Fruit fly (Drosophila melanogaster) whole organism, embryonic: Measurements from ENCODE around the gene CG11970.

Source experiments
- Abd-B ChIP-seq: fragments of 200-800 bp; sonication (Bioruptor generic); optimal IDR thresholded peaks from 2 replicates; lab custom pipeline; 2018; ENCODE audit warnings: missing biosample characterization, mild to moderate bottlenecking, missing genetic modification characterization, moderate library complexity
- C15 ChIP-seq: fragments of 200-800 bp; sonication (Bioruptor generic); IDR thresholded peaks from 3 replicates; pipeline ENCODE4 v1.3.6; 2022; ENCODE audit warnings: missing biosample characterization, missing genetic modification characterization
- CG10267 ChIP-seq: fragments of 200-800 bp; sonication (Bioruptor generic); optimal IDR thresholded peaks from 2 replicates; lab custom pipeline; 2018; ENCODE audit warnings: missing biosample characterization, mild to moderate bottlenecking, missing genetic modification characterization, moderate library complexity
- CG12104 ChIP-seq: fragments of 200-800 bp; sonication (Bioruptor generic); optimal IDR thresholded peaks from 3 replicates; lab custom pipeline; 2016; ENCODE audit warnings: missing biosample characterization, missing genetic modification characterization
- CG12769 ChIP-seq: fragments of 200-800 bp; sonication (Bioruptor generic); optimal IDR thresholded peaks from 2 replicates; lab custom pipeline; 2019; ENCODE audit warnings: missing biosample characterization, mild to moderate bottlenecking, missing genetic modification characterization, moderate library complexity
- CG13894 ChIP-seq: fragments of 200-800 bp; sonication (Bioruptor generic); optimal IDR thresholded peaks from 3 replicates; lab custom pipeline; 2018; ENCODE audit warnings: missing biosample characterization, mild to moderate bottlenecking, missing genetic modification characterization, moderate library complexity
- CG1647 ChIP-seq: fragments of 200-800 bp; sonication (Bioruptor generic); optimal IDR thresholded peaks from 3 replicates; lab custom pipeline; 2016; ENCODE audit warnings: missing biosample characterization, missing genetic modification characterization
- CG16815 ChIP-seq: fragments of 200-800 bp; sonication (Bioruptor generic); optimal IDR thresholded peaks from 3 replicates; lab custom pipeline; 2017; ENCODE audit warnings: missing biosample characterization, mild to moderate bottlenecking, missing genetic modification characterization
- CG17359 ChIP-seq: fragments of 200-800 bp; sonication (Bioruptor generic); optimal IDR thresholded peaks from 3 replicates; lab custom pipeline; 2018; ENCODE audit warnings: missing biosample characterization, mild to moderate bottlenecking, missing genetic modification characterization, moderate library complexity
- CG17829 ChIP-seq: fragments of 200-800 bp; optimal IDR thresholded peaks from 2 replicates; lab custom pipeline; 2019; ENCODE audit warnings: missing biosample characterization, mild to moderate bottlenecking, missing genetic modification characterization, moderate library complexity
- CG30431 ChIP-seq: fragments of 200-800 bp; sonication (Bioruptor generic); optimal IDR thresholded peaks from 2 replicates; lab custom pipeline; 2017; ENCODE audit warnings: missing biosample characterization, missing genetic modification characterization
- CG31388 ChIP-seq: fragments of 200-800 bp; sonication (Bioruptor generic); optimal IDR thresholded peaks from 2 replicates; lab custom pipeline; 2016; ENCODE audit warnings: missing biosample characterization, missing genetic modification characterization
- CG3281 ChIP-seq: fragments of 200-800 bp; sonication (Bioruptor generic); optimal IDR thresholded peaks from 3 replicates; lab custom pipeline; 2017; ENCODE audit warnings: missing biosample characterization, mild to moderate bottlenecking, missing genetic modification characterization
- CG6175 ChIP-seq: fragments of 200-800 bp; sonication (Bioruptor generic); IDR thresholded peaks from 3 replicates; pipeline ENCODE4 v1.3.6; 2022; ENCODE audit warnings: missing biosample characterization, missing genetic modification characterization
- CG7745 ChIP-seq: fragments of 200-800 bp; sonication (Bioruptor generic); optimal IDR thresholded peaks from 2 replicates; lab custom pipeline; 2018; ENCODE audit warnings: missing biosample characterization, mild to moderate bottlenecking, missing genetic modification characterization, moderate library complexity
- CG9727 ChIP-seq: fragments of 200-800 bp; sonication (Bioruptor generic); optimal IDR thresholded peaks from 3 replicates; lab custom pipeline; 2017; ENCODE audit warnings: missing biosample characterization, mild to moderate bottlenecking, missing genetic modification characterization
- Camta ChIP-seq: fragments of 200-800 bp; sonication (Bioruptor generic); optimal IDR thresholded peaks from 2 replicates; lab custom pipeline; 2016; ENCODE audit warnings: missing biosample characterization, missing genetic modification characterization
- CrebB ChIP-seq: fragments of 200-800 bp; sonication (Bioruptor generic); optimal IDR thresholded peaks from 3 replicates; lab custom pipeline; 2018; ENCODE audit warnings: missing biosample characterization, mild to moderate bottlenecking, missing genetic modification characterization
- Dad ChIP-seq: fragments of 200-800 bp; sonication (Bioruptor generic); optimal IDR thresholded peaks from 3 replicates; lab custom pipeline; 2016; ENCODE audit warnings: missing biosample characterization, missing genetic modification characterization
- Dbx ChIP-seq: fragments of 200-800 bp; sonication (Bioruptor generic); IDR thresholded peaks from 3 replicates; pipeline ENCODE4 v1.3.6; 2022; ENCODE audit warnings: missing biosample characterization, missing genetic modification characterization
- Dp ChIP-seq: fragments of 200-800 bp; sonication (Bioruptor generic); optimal IDR thresholded peaks from 2 replicates; lab custom pipeline; 2018; ENCODE audit warnings: missing biosample characterization, mild to moderate bottlenecking, missing genetic modification characterization, moderate library complexity
- Fer1 ChIP-seq: fragments of 200-800 bp; sonication (Bioruptor generic); optimal IDR thresholded peaks from 2 replicates; lab custom pipeline; 2017; ENCODE audit warnings: missing biosample characterization, mild to moderate bottlenecking, missing genetic modification characterization
- Fer2 ChIP-seq: fragments of 200-800 bp; sonication (Bioruptor generic); optimal IDR thresholded peaks from 2 replicates; lab custom pipeline; 2018; ENCODE audit warnings: missing biosample characterization, mild to moderate bottlenecking, missing genetic modification characterization, moderate library complexity
- Hand ChIP-seq: fragments of 200-800 bp; sonication (Bioruptor generic); optimal IDR thresholded peaks from 2 replicates; lab custom pipeline; 2017; ENCODE audit warnings: mild to moderate bottlenecking, missing biosample characterization, missing genetic modification reagents, missing genetic modification characterization
- Mrtf ChIP-seq: fragments of 200-800 bp; sonication (Bioruptor generic); IDR thresholded peaks from 3 replicates; pipeline ENCODE4 v1.3.6; 2022; ENCODE audit warnings: missing biosample characterization, missing genetic modification characterization
- Poxn ChIP-seq: fragments of 200-800 bp; sonication (Bioruptor generic); IDR thresholded peaks from 2 replicates; pipeline ENCODE4 v1.3.6; 2022; ENCODE audit warnings: missing biosample characterization, missing genetic modification characterization
- ab ChIP-seq: fragments of 200-800 bp; sonication (Bioruptor generic); optimal IDR thresholded peaks from 2 replicates; lab custom pipeline; 2016; ENCODE audit warnings: missing biosample characterization, missing genetic modification characterization
- abd-A ChIP-seq: fragments of 200-800 bp; sonication (Bioruptor generic); optimal IDR thresholded peaks from 3 replicates; lab custom pipeline; 2019; ENCODE audit warnings: missing biosample characterization, mild to moderate bottlenecking, missing genetic modification characterization, moderate library complexity
- amos ChIP-seq: fragments of 200-800 bp; sonication (Bioruptor generic); IDR thresholded peaks from 2 replicates; pipeline ENCODE4 v1.3.6; 2022; ENCODE audit warnings: missing biosample characterization, missing genetic modification characterization; ENCODE audit not compliant: partially characterized antibody
- ash1 ChIP-seq: fragments of 200-800 bp; sonication (Bioruptor generic); optimal IDR thresholded peaks from 2 replicates; lab custom pipeline; 2018; ENCODE audit warnings: missing biosample characterization, mild to moderate bottlenecking, missing genetic modification characterization
- bcd ChIP-seq: fragments of 200-800 bp; sonication (Bioruptor generic); optimal IDR thresholded peaks from 2 replicates; lab custom pipeline; 2017; ENCODE audit warnings: missing biosample characterization, mild to moderate bottlenecking, missing genetic modification characterization
- cas ChIP-seq: fragments of 200-800 bp; sonication (Bioruptor generic); IDR thresholded peaks from 2 replicates; pipeline ENCODE4 v1.3.6; 2022; ENCODE audit warnings: missing biosample characterization, missing genetic modification characterization
- caup ChIP-seq: fragments of 200-800 bp; sonication (Bioruptor generic); optimal IDR thresholded peaks from 3 replicates; lab custom pipeline; 2017; ENCODE audit warnings: missing biosample characterization, mild to moderate bottlenecking, missing genetic modification characterization, moderate library complexity; ENCODE audit not compliant: severe bottlenecking
- chif ChIP-seq, 2 experiments: fragments of 200-800 bp; sonication (Bioruptor generic); optimal IDR thresholded peaks; 3 replicates each; lab custom pipeline; 2016; ENCODE audit warnings: missing biosample characterization in 2 of 2, missing genetic modification characterization in 2 of 2
- crp ChIP-seq, 2 experiments: fragments of 200-800 bp; sonication (Bioruptor generic); optimal IDR thresholded peaks; 2 replicates in 1 of 2; 3 replicates in 1 of 2; lab custom pipeline; 2017; ENCODE audit warnings: missing biosample characterization in 2 of 2, missing genetic modification characterization in 2 of 2, mild to moderate bottlenecking in 1 of 2, moderate library complexity in 1 of 2
- da ChIP-seq: fragments of 200-800 bp; sonication (Bioruptor generic); optimal IDR thresholded peaks from 2 replicates; lab custom pipeline; 2016; ENCODE audit warnings: missing biosample characterization, missing genetic modification characterization
- dm ChIP-seq: fragments of 200-800 bp; sonication (Bioruptor generic); optimal IDR thresholded peaks from 3 replicates; lab custom pipeline; 2016; ENCODE audit warnings: missing biosample characterization, missing genetic modification characterization
- dpn ChIP-seq, 2 experiments: fragments of 200-800 bp; sonication (Bioruptor generic); optimal IDR thresholded peaks; 3 replicates each; lab custom pipeline; 2016; ENCODE audit warnings: missing biosample characterization in 2 of 2, missing genetic modification characterization in 2 of 2
- en ChIP-seq: fragments of 200-800 bp; sonication (Bioruptor generic); optimal IDR thresholded peaks from 2 replicates; lab custom pipeline; 2016; ENCODE audit warnings: missing biosample characterization, missing genetic modification characterization
- insv ChIP-seq, 2 experiments: fragments of 200-800 bp; sonication (Bioruptor generic); optimal IDR thresholded peaks; 3 replicates each; lab custom pipeline; 2016 to 2018; ENCODE audit warnings: missing biosample characterization in 2 of 2, missing genetic modification characterization in 2 of 2
- inv ChIP-seq: fragments of 200-800 bp; sonication (Bioruptor generic); IDR thresholded peaks from 2 replicates; pipeline ENCODE4 v1.3.6; 2022; ENCODE audit warnings: missing biosample characterization, missing genetic modification characterization; ENCODE audit not compliant: partially characterized antibody
- pnt ChIP-seq: fragments of 200-800 bp; sonication (Bioruptor generic); optimal IDR thresholded peaks from 3 replicates; lab custom pipeline; 2016; ENCODE audit warnings: missing biosample characterization, missing genetic modification characterization
- sens-2 ChIP-seq: fragments of 200-800 bp; sonication (Bioruptor generic); IDR thresholded peaks from 2 replicates; pipeline ENCODE4 v1.3.6; 2022; ENCODE audit warnings: missing biosample characterization, missing genetic modification characterization
- sim ChIP-seq: fragments of 200-800 bp; sonication (Bioruptor generic); IDR thresholded peaks from 2 replicates; pipeline ENCODE4 v1.3.6; 2022; ENCODE audit warnings: missing biosample characterization, missing genetic modification characterization
- slp2 ChIP-seq: fragments of 200-800 bp; sonication (Bioruptor generic); optimal IDR thresholded peaks from 2 replicates; lab custom pipeline; 2016; ENCODE audit warnings: missing biosample characterization, missing genetic modification characterization
- so ChIP-seq: fragments of 200-800 bp; sonication (Bioruptor generic); IDR thresholded peaks from 3 replicates; pipeline ENCODE4 v1.3.6; 2022; ENCODE audit warnings: missing biosample characterization, missing genetic modification characterization
- tll ChIP-seq, 2 experiments: fragments of 200-800 bp in 1 of 2; fragments of >200 bp in 1 of 2; sonication (Bioruptor generic) in 1 of 2; optimal IDR thresholded peaks; 2 replicates each; lab custom pipeline; 2017 to 2019; ENCODE audit warnings: missing biosample characterization in 2 of 2, missing genetic modification characterization in 2 of 2, mild to moderate bottlenecking in 1 of 2, moderate library complexity in 1 of 2
- trem ChIP-seq: fragments of 200-800 bp; optimal IDR thresholded peaks from 3 replicates; lab custom pipeline; 2019; ENCODE audit warnings: missing biosample characterization, mild to moderate bottlenecking, missing genetic modification characterization, moderate library complexity
- wdn ChIP-seq: fragments of 200-800 bp; sonication (Bioruptor generic); IDR thresholded peaks from 2 replicates; pipeline ENCODE4 v1.3.6; 2022; ENCODE audit warnings: missing biosample characterization, missing genetic modification characterization
- wek ChIP-seq: fragments of 200-800 bp; sonication (Bioruptor generic); optimal IDR thresholded peaks from 3 replicates; lab custom pipeline; 2018; ENCODE audit warnings: missing biosample characterization, mild to moderate bottlenecking, missing genetic modification characterization, moderate library complexity

Gene CG11970

dm6 chr3R:9003600-9004223 lies 19.2 kb downstream of the CG11970 start, which contains the start of the genes CG31100 and CG11980 (continued):
- TF ChIP-seq dpn (GFP tag; optimal IDR thresholded peaks at IDR 0.05; lab: Kevin White, UChicago) (no peak), insv (GFP tag; optimal IDR thresholded peaks at IDR 0.05; lab: Kevin White, UChicago) (no peak), wek (GFP tag; lab: Kevin White, UChicago) (peak; percentile 23), dm (GFP tag; lab: Kevin White, UChicago) (peak; percentile 78), sens-2 (GFP tag; lab: Robert Waterston, UW) (no peak), Hand (GFP tag; lab: Kevin White, UChicago) (no peak), Abd-B (GFP tag; lab: Kevin White, UChicago) (no peak), CG10267 (tag; lab: Kevin White, UChicago) (peak; percentile 55), abd-A (tag; lab: Kevin White, UChicago) (no peak), pnt (GFP tag; lab: Kevin White, UChicago) (no peak), ash1 (no peak), CG7745 (tag; lab: Kevin White, UChicago) (no peak), Dad (GFP tag; lab: Kevin White, UChicago) (no peak), CrebB (no peak), chif (GFP tag; optimal IDR thresholded peaks at IDR 0.05; lab: Kevin White, UChicago) (no peak), inv (GFP tag; lab: Robert Waterston, UW) (peak; percentile 60; the same call in 1 of the 2 replicates), slp2 (GFP tag; lab: Kevin White, UChicago) (no peak), Dbx (GFP tag; lab: Robert Waterston, UW) (no peak), CG17359 (tag; lab: Kevin White, UChicago) (no peak), CG9727 (GFP tag; lab: Kevin White, UChicago) (no peak), CG12769 (tag; lab: Kevin White, UChicago) (no peak), cas (no peak), Fer2 (tag; lab: Kevin White, UChicago) (no peak), CG16815 (GFP tag; lab: Kevin White, UChicago) (no peak), Fer1 (GFP tag; lab: Kevin White, UChicago) (peak; percentile 17), CG13894 (tag; lab: Kevin White, UChicago) (no peak), en (no peak), crp (GFP tag; optimal IDR thresholded peaks at IDR 0.05; lab: Kevin White, UChicago) (no peak), CG12104 (GFP tag; lab: Kevin White, UChicago) (no peak), CG3281 (GFP tag; lab: Kevin White, UChicago) (no peak), CG31388 (GFP tag; lab: Kevin White, UChicago) (no peak), caup (no peak), bcd (GFP tag; lab: Kevin White, UChicago) (no peak), Dp (GFP tag; lab: Kevin White, UChicago) (peak; percentile 74), so (GFP tag; lab: Robert Waterston, UW) (no peak), CG1647 (GFP tag; lab: Kevin White, UChicago) (no peak), da (no peak), CG17829 (tag; lab: Kevin White, UChicago) (peak; percentile 35), sim (GFP tag; lab: Robert Waterston, UW) (no peak), wdn (GFP tag; lab: Robert Waterston, UW) (no peak), trem (tag; lab: Kevin White, UChicago) (peak; percentile 77), ab (GFP tag; lab: Kevin White, UChicago) (no peak), tll (GFP tag; optimal IDR thresholded peaks at IDR 0.05; lab: Kevin White, UChicago) (no peak), amos (GFP tag; lab: Robert Waterston, UW) (peak; percentile 77), Poxn (GFP tag; lab: Robert Waterston, UW) (no peak), Mrtf (GFP tag; lab: Robert Waterston, UW) (no peak), C15 (GFP tag; lab: Robert Waterston, UW) (no peak), Camta (GFP tag; lab: Kevin White, UChicago) (no peak), CG6175 (GFP tag; lab: Robert Waterston, UW) (no peak), CG30431 (GFP tag; lab: Kevin White, UChicago) (no peak)
